Fruit fly (Drosophila melanogaster): ENCODE measurements around the gene wtrw.
A peak's percentile ranks its signal among the peaks of the same experiment; 100 is the strongest.

The wtrw gene

dm6 chr3R:7892246-7893000 lies 1.3 kb downstream of the wtrw start (continued):
- peak; percentile 72 for TF ChIP-seq CG6163 (GFP tag; IDR thresholded peaks at IDR 0.05)
- TF ChIP-seq salr (GFP tag; optimal IDR thresholded peaks at IDR 0.05): no peak
- peak; percentile 57 for TF ChIP-seq OdsH (GFP tag; optimal IDR thresholded peaks at IDR 0.05)
- TF ChIP-seq CG6276 (GFP tag; optimal IDR thresholded peaks at IDR 0.05): peak; percentile 45
- peak; percentile 29 for TF ChIP-seq spab (GFP tag; optimal IDR thresholded peaks at IDR 0.05)

- TF ChIP-seq topi (GFP tag; optimal IDR thresholded peaks at IDR 0.05) (no peak), CG34406 (GFP tag; optimal IDR thresholded peaks at IDR 0.05) (no peak), net (GFP tag; optimal IDR thresholded peaks at IDR 0.05) (no peak), CG8119 (GFP tag; IDR thresholded peaks at IDR 0.05) (no peak), acj6 (GFP tag; optimal IDR thresholded peaks at IDR 0.05) (no peak), Eip78C (GFP tag) (peak; percentile 79), CG6808 (GFP tag; optimal IDR thresholded peaks at IDR 0.05) (no peak), Blimp-1 (GFP tag; optimal IDR thresholded peaks at IDR 0.05) (no peak), CG11762 (GFP tag; optimal IDR thresholded peaks at IDR 0.05; ENCODE audit: insufficient read depth) (no peak), fd85E (GFP tag; optimal IDR thresholded peaks at IDR 0.05) (no peak), Met (GFP tag; optimal IDR thresholded peaks at IDR 0.05) (no peak), CG4318 (GFP tag; optimal IDR thresholded peaks at IDR 0.05) (peak; percentile 22), CG11902 (GFP tag; optimal IDR thresholded peaks at IDR 0.05) (no peak), eg (GFP tag; IDR thresholded peaks at IDR 0.05) (no peak; the same call in 1 of the 3 replicates), spab (GFP tag; optimal IDR thresholded peaks at IDR 0.05) (no peak), pdm3 (GFP tag; optimal IDR thresholded peaks at IDR 0.05) (peak; percentile 13), Sox15 (GFP tag; optimal IDR thresholded peaks at IDR 0.05) (no peak), CG6792 (GFP tag; optimal IDR thresholded peaks at IDR 0.05) (no peak), fd59A (GFP tag; optimal IDR thresholded peaks at IDR 0.05) (no peak), CG7368 (GFP tag; optimal IDR thresholded peaks at IDR 0.05) (no peak), CG8632 (GFP tag; optimal IDR thresholded peaks at IDR 0.05) (no peak), vri (GFP tag; optimal IDR thresholded peaks at IDR 0.05) (no peak), Ets96B (tag; optimal IDR thresholded peaks at IDR 0.05) (no peak), CG9139 (GFP tag; optimal IDR thresholded peaks at IDR 0.05) (no peak), Gug (GFP tag; IDR thresholded peaks at IDR 0.05) (no peak), CG1621 (tag; optimal IDR thresholded peaks at IDR 0.05) (peak; percentile 37), Eip93F (GFP tag; optimal IDR thresholded peaks at IDR 0.05) (no peak), CG11294 (GFP tag; IDR thresholded peaks at IDR 0.05) (no peak), ss (GFP tag; optimal IDR thresholded peaks at IDR 0.05) (no peak), CG3032 (tag; optimal IDR thresholded peaks at IDR 0.05) (no peak), dsx (GFP tag; optimal IDR thresholded peaks at IDR 0.05; ENCODE audit: poor library complexity, severe bottlenecking) (no peak), salr (GFP tag; optimal IDR thresholded peaks at IDR 0.05) (peak in 1 of 2 experiments; percentile 38), CG8319 (GFP tag; optimal IDR thresholded peaks at IDR 0.05) (no peak), achi (GFP tag; optimal IDR thresholded peaks at IDR 0.05) (peak; percentile 0), esn (GFP tag; optimal IDR thresholded peaks at IDR 0.05) (no peak), Eip75B (GFP tag; optimal IDR thresholded peaks at IDR 0.05) (peak; percentile 33), dac (GFP tag; optimal IDR thresholded peaks at IDR 0.05) (no peak), CG6276 (GFP tag; optimal IDR thresholded peaks at IDR 0.05) (peak; percentile 8), Sox102F (GFP tag; optimal IDR thresholded peaks at IDR 0.05) (no peak), CG3919 (GFP tag; optimal IDR thresholded peaks at IDR 0.05) (no peak), Hr4 (GFP tag; optimal IDR thresholded peaks at IDR 0.05) (peak; percentile 12), CG6854 (GFP tag; optimal IDR thresholded peaks at IDR 0.05) (no peak), CG10631 (GFP tag; optimal IDR thresholded peaks at IDR 0.05) (no peak), Lpt (GFP tag; optimal IDR thresholded peaks at IDR 0.05) (no peak), CG15336 (GFP tag; IDR thresholded peaks at IDR 0.05) (no peak), Ets21C (GFP tag; optimal IDR thresholded peaks at IDR 0.05) (no peak), cyc (GFP tag; optimal IDR thresholded peaks at IDR 0.05) (no peak)
Measured at dm6 chr3R:7894586-7894985, 3.5 kb downstream of the wtrw start.
